Worm (Caenorhabditis elegans) whole organism, late embryonic: ENCODE measurements around the gene C24D10.2.

Experiments
- Y22D7AL.16 ChIP-seq: sonication (generic microtip); optimal IDR thresholded peaks from 2 replicates; lab custom pipeline; 2016; ENCODE audit warnings: missing genetic modification characterization, missing compliant biosample characterization
- ama-1 ChIP-seq: fragments of 150-350 bp; optimal IDR thresholded peaks from 2 replicates; lab custom pipeline; 2014
- dmd-4 ChIP-seq: sonication (generic microtip); optimal IDR thresholded peaks from 2 replicates; lab custom pipeline; 2016; ENCODE audit warnings: borderline replicate concordance, missing genetic modification characterization, missing compliant biosample characterization
- dve-1 ChIP-seq: sonication (generic microtip); optimal IDR thresholded peaks from 2 replicates; lab custom pipeline; 2017; ENCODE audit warnings: antibody characterized with exemption, mild to moderate bottlenecking, missing genetic modification characterization, missing compliant biosample characterization
- ets-4 ChIP-seq: sonication (generic microtip); optimal IDR thresholded peaks from 2 replicates; lab custom pipeline; 2016; ENCODE audit warnings: missing genetic modification characterization, missing compliant biosample characterization
- gmeb-2 ChIP-seq: sonication (generic microtip); optimal IDR thresholded peaks from 2 replicates; lab custom pipeline; 2016; ENCODE audit warnings: missing genetic modification characterization, inconsistent platforms, missing compliant biosample characterization
- hlh-30 ChIP-seq: sonication (generic microtip); optimal IDR thresholded peaks from 2 replicates; lab custom pipeline; 2017; ENCODE audit warnings: antibody characterized with exemption, missing genetic modification characterization, missing compliant biosample characterization; ENCODE audit not compliant: insufficient read depth
- hlh-6 ChIP-seq: sonication (generic microtip); optimal IDR thresholded peaks from 2 replicates; lab custom pipeline; 2016; ENCODE audit warnings: missing genotype, missing genetic modification characterization, missing compliant biosample characterization
- hlh-8 ChIP-seq: sonication (generic microtip); optimal IDR thresholded peaks from 2 replicates; lab custom pipeline; 2016; ENCODE audit warnings: missing genotype, missing genetic modification characterization, missing compliant biosample characterization
- nhr-11 ChIP-seq: fragments of 150-350 bp; optimal IDR thresholded peaks from 2 replicates; lab custom pipeline; 2014; ENCODE audit warnings: missing biosample characterization, missing genetic modification characterization
- pha-4 ChIP-seq: fragments of 150-350 bp; optimal IDR thresholded peaks from 2 replicates; lab custom pipeline; 2018; ENCODE audit warnings: missing biosample characterization, missing genetic modification reagents, missing genetic modification characterization
- pqm-1 ChIP-seq: sonication (generic microtip); optimal IDR thresholded peaks from 2 replicates; lab custom pipeline; 2016; ENCODE audit warnings: missing genetic modification characterization, missing compliant biosample characterization

DNA sequence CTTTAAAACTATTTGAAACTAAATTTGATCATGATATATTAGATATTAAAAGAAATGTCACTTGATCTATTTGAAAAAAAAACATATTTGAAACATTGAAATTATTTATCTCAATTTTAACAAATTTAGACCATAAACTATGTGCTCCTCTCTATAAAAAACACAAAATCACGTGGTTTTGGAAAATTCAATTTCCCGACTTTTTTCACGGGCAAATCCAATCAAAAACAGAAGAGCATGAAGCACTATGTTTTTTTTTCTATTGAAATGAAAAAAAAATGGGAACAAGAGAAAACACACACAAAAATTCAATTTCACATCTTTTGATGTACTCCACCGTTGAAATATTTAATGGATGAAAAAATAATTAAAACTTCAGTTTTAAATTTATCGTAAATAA is 23.9 kb upstream of the C24D10.2 start:
- TF ChIP-seq hlh-30 (tag; lab: Kevin White, UChicago) = no peak
- no peak for TF ChIP-seq gmeb-2 (tag; lab: Kevin White, UChicago)
- no peak for TF ChIP-seq hlh-8 (tag; lab: Kevin White, UChicago)
- TF ChIP-seq pha-4 = no peak
- no peak for TF ChIP-seq pqm-1 (tag; lab: Kevin White, UChicago)
- no peak for TF ChIP-seq nhr-11 (tag; lab: Kevin White, UChicago)
- TF ChIP-seq dmd-4 (tag; lab: Kevin White, UChicago) = no peak
- TF ChIP-seq Y22D7AL.16 (tag; lab: Kevin White, UChicago) = no peak
- no peak for TF ChIP-seq dve-1 (tag; lab: Kevin White, UChicago)
- TF ChIP-seq hlh-6 (tag; lab: Kevin White, UChicago) = no peak
- TF ChIP-seq ets-4 = no peak
- no peak for TF ChIP-seq ama-1 (lab: Kevin White, UChicago)
